Fruit fly (Drosophila melanogaster): ENCODE results near the gene CBP.
A peak's percentile ranks its signal among the peaks of the same experiment; 100 is the strongest.

Gene CBP

DNA sequence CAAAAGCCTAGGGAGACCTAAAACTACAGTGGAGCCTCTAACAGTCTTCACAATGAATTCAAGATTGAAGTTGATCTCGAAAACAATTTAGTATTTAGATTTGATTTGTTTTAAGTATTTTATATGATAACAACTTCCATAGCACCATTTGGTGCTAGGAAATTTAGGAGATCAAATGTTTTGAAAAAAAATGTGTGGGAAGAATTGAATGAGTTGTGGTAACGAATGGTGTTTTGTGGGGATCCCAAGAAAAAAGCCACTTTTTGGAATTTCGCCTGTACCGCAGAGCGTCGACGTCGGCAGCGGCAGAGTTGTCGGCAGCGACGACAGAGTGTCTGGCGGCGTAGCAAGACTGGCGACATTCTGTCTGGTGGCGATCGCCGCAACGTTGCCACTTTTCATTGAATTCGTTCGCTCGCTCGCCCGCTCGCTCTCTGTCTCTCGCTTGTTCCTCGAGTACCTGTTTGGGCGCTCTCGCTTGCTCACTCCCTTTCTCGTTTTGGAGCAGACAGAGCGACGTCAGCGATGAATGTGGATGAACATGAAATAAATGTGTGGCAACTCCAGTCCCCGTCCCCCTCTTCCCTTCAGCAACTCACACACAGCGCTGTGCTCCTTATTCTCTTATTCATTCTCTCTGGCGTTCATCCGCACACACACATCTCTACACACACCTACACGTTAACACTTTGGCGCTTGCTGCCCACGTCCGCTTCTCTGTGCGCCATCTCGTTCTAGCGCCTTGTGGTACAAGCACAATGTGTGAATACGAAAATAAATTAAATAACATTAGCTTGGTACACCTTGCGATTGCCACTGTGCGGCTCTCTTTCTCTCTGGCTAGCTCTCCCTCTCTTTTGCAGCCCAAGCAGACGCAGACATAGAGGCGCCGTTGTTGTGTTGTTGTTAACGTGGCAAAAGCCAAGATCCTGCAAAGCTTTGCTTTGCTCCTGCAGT, 37.5 kb upstream of the CBP start (continued):
- TF ChIP-seq svp (GFP tag) (peak; percentile 81), CG9139 (GFP tag; optimal IDR thresholded peaks at IDR 0.05) (no peak), CG7368 (GFP tag; optimal IDR thresholded peaks at IDR 0.05) (peak; percentile 21), Smox (GFP tag; optimal IDR thresholded peaks at IDR 0.05) (peak; percentile 54), CG6163 (GFP tag; IDR thresholded peaks at IDR 0.05) (peak; percentile 65), Sox14 (GFP tag; optimal IDR thresholded peaks at IDR 0.05) (peak; percentile 40), achi (GFP tag; optimal IDR thresholded peaks at IDR 0.05) (peak; percentile 63), Sox15 (GFP tag; optimal IDR thresholded peaks at IDR 0.05) (peak; percentile 61), CG8632 (GFP tag; optimal IDR thresholded peaks at IDR 0.05) (peak; percentile 48), Met (GFP tag; optimal IDR thresholded peaks at IDR 0.05) (peak; percentile 63), CG11762 (GFP tag; optimal IDR thresholded peaks at IDR 0.05; ENCODE audit: insufficient read depth) (peak; percentile 45)

DNA sequence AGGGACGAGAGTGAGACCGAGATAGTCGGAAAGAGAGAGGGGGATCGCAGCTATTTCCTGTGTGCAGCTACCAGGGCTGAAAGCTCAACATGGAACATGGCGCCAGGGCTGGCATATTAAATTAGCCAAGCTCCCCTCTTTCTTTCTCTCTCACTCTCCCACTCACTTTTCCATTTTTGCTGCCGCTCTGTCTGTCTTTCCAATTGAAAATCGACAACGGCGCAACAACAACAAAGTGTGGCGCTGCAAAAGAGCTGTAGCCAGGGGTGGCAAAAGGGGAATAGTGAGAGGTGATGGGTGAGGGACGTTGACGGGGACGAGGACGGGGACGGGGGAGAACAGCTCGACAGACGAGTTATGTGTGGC, 36.8 kb upstream of the CBP start:
- TF ChIP-seq acj6 (GFP tag; optimal IDR thresholded peaks at IDR 0.05) (peak; percentile 51), Lpt (GFP tag; optimal IDR thresholded peaks at IDR 0.05) (no peak), Eip78C (GFP tag) (peak; percentile 86), fkh (GFP tag; optimal IDR thresholded peaks at IDR 0.05) (no peak), ss (GFP tag; optimal IDR thresholded peaks at IDR 0.05) (no peak), lz (GFP tag; optimal IDR thresholded peaks at IDR 0.05) (peak; percentile 21), CG6808 (GFP tag; optimal IDR thresholded peaks at IDR 0.05) (peak; percentile 29), CG3919 (GFP tag; optimal IDR thresholded peaks at IDR 0.05) (peak; percentile 48), CG7368 (GFP tag; optimal IDR thresholded peaks at IDR 0.05) (peak; percentile 11), CG4318 (GFP tag; optimal IDR thresholded peaks at IDR 0.05) (no peak), CG8119 (GFP tag; IDR thresholded peaks at IDR 0.05) (0 out of 3 replicates have a peak, but pooled peaks have one; percentile 25), cyc (GFP tag; optimal IDR thresholded peaks at IDR 0.05) (peak; percentile 19), CG6163 (GFP tag; IDR thresholded peaks at IDR 0.05) (peak; percentile 63), topi (GFP tag; optimal IDR thresholded peaks at IDR 0.05) (peak; percentile 19), Hr38 (GFP tag; optimal IDR thresholded peaks at IDR 0.05) (no peak), CG3032 (tag; optimal IDR thresholded peaks at IDR 0.05) (peak; percentile 62), Sox102F (GFP tag; optimal IDR thresholded peaks at IDR 0.05) (no peak), Eip93F (GFP tag; optimal IDR thresholded peaks at IDR 0.05) (no peak), achi (GFP tag; optimal IDR thresholded peaks at IDR 0.05) (no peak), Met (GFP tag; optimal IDR thresholded peaks at IDR 0.05) (peak; percentile 38), CG11294 (GFP tag; IDR thresholded peaks at IDR 0.05) (peak; percentile 28), CG6276 (GFP tag; optimal IDR thresholded peaks at IDR 0.05) (peak; percentile 11), eg (GFP tag; IDR thresholded peaks at IDR 0.05) (peak; percentile 44; the same call in 1 of the 3 replicates), CG11902 (GFP tag; optimal IDR thresholded peaks at IDR 0.05) (no peak), pdm3 (GFP tag; optimal IDR thresholded peaks at IDR 0.05) (peak; percentile 48), CG10669 (GFP tag; optimal IDR thresholded peaks at IDR 0.05) (peak; percentile 58), CG16779 (tag; optimal IDR thresholded peaks at IDR 0.05) (no peak), Blimp-1 (GFP tag; optimal IDR thresholded peaks at IDR 0.05) (peak; percentile 24), Smox (GFP tag; optimal IDR thresholded peaks at IDR 0.05) (no peak), esn (GFP tag; optimal IDR thresholded peaks at IDR 0.05) (peak; percentile 47), OdsH (GFP tag; optimal IDR thresholded peaks at IDR 0.05) (no peak), net (GFP tag; optimal IDR thresholded peaks at IDR 0.05) (peak; percentile 44), Hr4 (GFP tag; optimal IDR thresholded peaks at IDR 0.05) (peak; percentile 15), fd85E (GFP tag; optimal IDR thresholded peaks at IDR 0.05) (no peak), CG6854 (GFP tag; optimal IDR thresholded peaks at IDR 0.05) (no peak), CG8632 (GFP tag; optimal IDR thresholded peaks at IDR 0.05) (no peak), Sox14 (GFP tag; optimal IDR thresholded peaks at IDR 0.05) (peak; percentile 27), CG9139 (GFP tag; optimal IDR thresholded peaks at IDR 0.05) (peak; percentile 40), CG10631 (GFP tag; optimal IDR thresholded peaks at IDR 0.05) (peak; percentile 10), CG15336 (GFP tag; IDR thresholded peaks at IDR 0.05) (peak; percentile 13; the same call in 1 of the 2 replicates), Ets21C (GFP tag; optimal IDR thresholded peaks at IDR 0.05) (peak; percentile 12), Hr39 (GFP tag; optimal IDR thresholded peaks at IDR 0.05) (peak; percentile 25), salr (GFP tag; optimal IDR thresholded peaks at IDR 0.05) (peak in 1 of 2 experiments; percentile 39), Eip75B (GFP tag; optimal IDR thresholded peaks at IDR 0.05) (no peak)

Data from whole organism, prepupa.